Fruit fly (Drosophila melanogaster): ENCODE results near the gene gammaSnap2.

gammaSnap2 gene

dm6 chr3R:10087206-10087927 lies 33.8 kb downstream of the gammaSnap2 start (continued):
- peak; percentile 69 for TF ChIP-seq corto (GFP tag; optimal IDR thresholded peaks at IDR 0.05)

- peak; percentile 49; the same call in 2 of the 3 replicates for TF ChIP-seq CG17361 (GFP tag; IDR thresholded peaks at IDR 0.05)
- TF ChIP-seq sens (GFP tag) = peak; percentile 73
- peak; percentile 73 for TF ChIP-seq sd (tag; optimal IDR thresholded peaks at IDR 0.05)
- no peak for TF ChIP-seq CG10366 (GFP tag; IDR thresholded peaks at IDR 0.05)
- TF ChIP-seq Sox102F (GFP tag; optimal IDR thresholded peaks at IDR 0.05) = peak; percentile 40
- TF ChIP-seq Rx (GFP tag; IDR thresholded peaks at IDR 0.05) = no peak
- TF ChIP-seq CG11504 (tag; optimal IDR thresholded peaks at IDR 0.05) = peak; percentile 22
- TF ChIP-seq phol (tag; optimal IDR thresholded peaks at IDR 0.05) = peak; percentile 11
- peak; percentile 27; the same call in 1 of the 2 replicates for TF ChIP-seq CG5953 (GFP tag; IDR thresholded peaks at IDR 0.05)
- no peak for TF ChIP-seq CG11085 (GFP tag; IDR thresholded peaks at IDR 0.05)
- TF ChIP-seq Sox100B (GFP tag; optimal IDR thresholded peaks at IDR 0.05) = peak; percentile 11
- TF ChIP-seq gem (tag; optimal IDR thresholded peaks at IDR 0.05) = peak; percentile 31
- peak; percentile 12 for TF ChIP-seq CG18262 (tag; optimal IDR thresholded peaks at IDR 0.05)
- peak in 1 of 2 experiments; percentile 28 for TF ChIP-seq eve (GFP tag; optimal IDR thresholded peaks at IDR 0.05)
- peak; percentile 28 for TF ChIP-seq CG9437 (GFP tag; optimal IDR thresholded peaks at IDR 0.05)
- TF ChIP-seq dmrt99B (tag; optimal IDR thresholded peaks at IDR 0.05) = peak; percentile 35
- no peak for TF ChIP-seq otp (GFP tag; IDR thresholded peaks at IDR 0.05)
These were observed 34.5 kb downstream of the gammaSnap2 start for dm6 chr3R:10086683-10087082.

dm6 chr3R:10086222-10086621 lies 35.0 kb downstream of the gammaSnap2 start:
- no peak for TF ChIP-seq z (GFP tag; IDR thresholded peaks at IDR 0.05)
- no peak for TF ChIP-seq CG12219 (GFP tag; optimal IDR thresholded peaks at IDR 0.05)
- no peak for TF ChIP-seq Stat92E (GFP tag; optimal IDR thresholded peaks at IDR 0.05)
- TF ChIP-seq mld (GFP tag; IDR thresholded peaks at IDR 0.05; ENCODE audit: partially characterized antibody) = no peak
- TF ChIP-seq CG1529 (GFP tag; optimal IDR thresholded peaks at IDR 0.05) = no peak
- peak in 1 of 2 experiments; percentile 49 for TF ChIP-seq Pdp1 (GFP tag; optimal IDR thresholded peaks at IDR 0.05)
- no peak for TF ChIP-seq CG13123 (GFP tag; optimal IDR thresholded peaks at IDR 0.05)
- TF ChIP-seq ci (GFP tag; IDR thresholded peaks at IDR 0.05) = peak; percentile 50; the same call in 1 of the 3 replicates
- no peak for TF ChIP-seq repo (GFP tag; optimal IDR thresholded peaks at IDR 0.05)
- no peak for TF ChIP-seq Camta (GFP tag; optimal IDR thresholded peaks at IDR 0.05)
- TF ChIP-seq sisA (GFP tag; IDR thresholded peaks at IDR 0.05) = no peak
- no peak for TF ChIP-seq pita (GFP tag; optimal IDR thresholded peaks at IDR 0.05)
- TF ChIP-seq esg (GFP tag; conservative IDR thresholded peaks at IDR 0.05) = no peak
- TF ChIP-seq NfI (GFP tag; optimal IDR thresholded peaks at IDR 0.05) = no peak
- TF ChIP-seq CG9437 (GFP tag; optimal IDR thresholded peaks at IDR 0.05) = peak; percentile 52
- TF ChIP-seq Ets97D (GFP tag; optimal IDR thresholded peaks at IDR 0.05) = no peak
- TF ChIP-seq Dref (GFP tag; IDR thresholded peaks at IDR 0.05) = no peak
- TF ChIP-seq ssp (GFP tag; IDR thresholded peaks at IDR 0.05) = no peak
- TF ChIP-seq Doc2 (GFP tag; IDR thresholded peaks at IDR 0.05) = no peak
- peak; percentile 76; the same call in 2 of the 3 replicates for TF ChIP-seq sr (GFP tag; IDR thresholded peaks at IDR 0.05)
- no peak for TF ChIP-seq B-H1 (GFP tag; IDR thresholded peaks at IDR 0.05)
- TF ChIP-seq zfh2 (GFP tag; optimal IDR thresholded peaks at IDR 0.05) = no peak
- TF ChIP-seq mam (GFP tag; optimal IDR thresholded peaks at IDR 0.05) = no peak
- no peak for TF ChIP-seq CG14860 (GFP tag; IDR thresholded peaks at IDR 0.05; ENCODE audit: partially characterized antibody)
- TF ChIP-seq sens (GFP tag) = no peak
- no peak for TF ChIP-seq insv (GFP tag; optimal IDR thresholded peaks at IDR 0.05)
- TF ChIP-seq ham (GFP tag; IDR thresholded peaks at IDR 0.05) = no peak
- no peak for TF ChIP-seq CG10431 (GFP tag; optimal IDR thresholded peaks at IDR 0.05)
- no peak for TF ChIP-seq Deaf1 (tag; optimal IDR thresholded peaks at IDR 0.05)

Measured in whole organism, embryonic.